Worm (Caenorhabditis elegans) whole organism, L4 larva: ENCODE data around the gene unc-5.

Experiments used
- aly-2 ChIP-seq: sonication (generic microtip); optimal IDR thresholded peaks from 2 replicates; lab custom pipeline; 2018; ENCODE audit warnings: missing biosample characterization, missing genetic modification characterization
- ceh-62 ChIP-seq: sonication (generic microtip); optimal IDR thresholded peaks from 2 replicates; lab custom pipeline; 2017; ENCODE audit warnings: missing biosample characterization, missing genetic modification characterization
- daf-16 ChIP-seq, 3 experiments: sonication (generic microtip); optimal IDR thresholded peaks; 2 replicates each; lab custom pipeline; 2016 to 2017; ENCODE audit warnings: missing genetic modification characterization in 3 of 3, missing genetic modification reagents in 3 of 3, mild to moderate bottlenecking in 2 of 3, missing compliant biosample characterization in 2 of 3, missing biosample characterization in 1 of 3, moderate library complexity in 1 of 3
- skn-1 ChIP-seq: fragments of 150-350 bp; optimal IDR thresholded peaks from 2 replicates; lab custom pipeline; 2014; ENCODE audit warnings: missing biosample characterization, missing genetic modification characterization
- unc-62 ChIP-seq, 3 experiments: fragments of 150-350 bp in 1 of 3; sonication (generic microtip); optimal IDR thresholded peaks in 2 of 3; peaks in 1 of 3; 1 replicate in 1 of 3; 2 replicates in 2 of 3; lab custom pipeline; 2014 to 2017; ENCODE audit warnings: missing biosample characterization in 3 of 3, missing genetic modification characterization in 3 of 3, missing genetic modification reagents in 3 of 3, missing genotype in 1 of 3

DNA sequence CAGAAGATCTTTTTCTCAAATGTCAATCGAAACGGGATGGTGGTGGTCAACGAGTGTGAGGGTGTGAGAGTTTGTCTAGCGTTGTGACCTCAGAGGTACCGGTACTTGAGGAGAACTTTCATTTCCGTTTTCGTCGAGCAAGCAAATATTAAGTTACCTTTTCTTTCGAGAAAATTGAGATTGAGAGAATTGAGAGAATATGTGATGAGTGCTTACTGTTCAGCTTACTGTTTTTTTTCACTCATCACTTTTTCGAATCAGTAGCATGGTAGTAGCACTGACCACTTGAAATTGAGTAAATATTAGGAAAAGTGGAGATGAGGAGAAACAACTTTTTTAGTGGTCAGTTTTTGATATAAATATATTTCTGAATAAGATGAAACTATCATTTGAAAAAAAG lies 45.9 kb upstream of the unc-5 start, which contains the start of gene T12E12.6:
- TF ChIP-seq aly-2 (tag; lab: Kevin White, UChicago) (no peak), unc-62 (GFP tag; optimal IDR thresholded peaks at IDR 0.05 in 1 of 2; lab: Kevin White, UChicago) (no peak), unc-62 (tag; optimal IDR thresholded peaks at IDR 0.05; lab: Kevin White, UChicago) (no peak), ceh-62 (tag; lab: Kevin White, UChicago) (no peak), daf-16 (GFP tag; optimal IDR thresholded peaks at IDR 0.05; lab: Kevin White, UChicago) (no peak), daf-16 (tag; optimal IDR thresholded peaks at IDR 0.05; lab: Kevin White, UChicago) (no peak), skn-1 (tag; lab: Kevin White, UChicago) (no peak)
